Worm (Caenorhabditis elegans) whole organism, L4/young adult: ENCODE data around the gene nmur-2.

Experiments
- dao-5 ChIP-seq: sonication (generic microtip); optimal IDR thresholded peaks from 2 replicates; lab custom pipeline; 2016; ENCODE audit warnings: missing genotype, missing genetic modification characterization, moderate library complexity, missing compliant biosample characterization
- him-1 ChIP-seq: sonication (generic microtip); optimal IDR thresholded peaks from 2 replicates; lab custom pipeline; 2016; ENCODE audit warnings: missing genotype, missing genetic modification reagents, missing genetic modification characterization, missing compliant biosample characterization

- TF ChIP-seq dao-5 (tag; lab: Kevin White, UChicago) (no peak), him-1 (tag; lab: Kevin White, UChicago) (no peak)
These were observed 26.6 kb downstream of the nmur-2 start, which contains the start of the genes luc-7L3 and sftb-6 for ce11 chrII:97992-98763.
